Worm (Caenorhabditis elegans) whole organism, L3 larva: Measurements from ENCODE around the gene taf-6.1.

Source experiments
- elt-1 ChIP-seq: fragments of 150-350 bp; optimal IDR thresholded peaks from 2 replicates; lab custom pipeline; 2014; ENCODE audit warnings: missing biosample characterization, missing genetic modification characterization
- fos-1 ChIP-seq: fragments of 150-350 bp; optimal IDR thresholded peaks from 2 replicates; lab custom pipeline; 2014; ENCODE audit warnings: missing biosample characterization, missing genetic modification characterization

- peak; percentile 43 for TF ChIP-seq elt-1 (tag; lab: Kevin White, UChicago)
- TF ChIP-seq fos-1 = no peak
Measured at ce11 chrII:1141720-1142574, 14.2 kb downstream of the taf-6.1 start.
